Worm (Caenorhabditis elegans) whole organism, L3 larva: ENCODE measurements around the gene mop-25.1.

Source experiments
- R02D3.7 ChIP-seq: fragments of 150-350 bp; optimal IDR thresholded peaks from 2 replicates; lab custom pipeline; 2014; ENCODE audit warnings: missing biosample characterization, missing genetic modification characterization
- hmg-11 ChIP-seq: sonication (generic microtip); optimal IDR thresholded peaks from 2 replicates; lab custom pipeline; 2016; ENCODE audit warnings: missing genetic modification characterization, missing compliant biosample characterization
- ztf-4 ChIP-seq: fragments of 150-350 bp; optimal IDR thresholded peaks from 2 replicates; lab custom pipeline; 2014; ENCODE audit warnings: missing biosample characterization, missing genetic modification characterization

DNA sequence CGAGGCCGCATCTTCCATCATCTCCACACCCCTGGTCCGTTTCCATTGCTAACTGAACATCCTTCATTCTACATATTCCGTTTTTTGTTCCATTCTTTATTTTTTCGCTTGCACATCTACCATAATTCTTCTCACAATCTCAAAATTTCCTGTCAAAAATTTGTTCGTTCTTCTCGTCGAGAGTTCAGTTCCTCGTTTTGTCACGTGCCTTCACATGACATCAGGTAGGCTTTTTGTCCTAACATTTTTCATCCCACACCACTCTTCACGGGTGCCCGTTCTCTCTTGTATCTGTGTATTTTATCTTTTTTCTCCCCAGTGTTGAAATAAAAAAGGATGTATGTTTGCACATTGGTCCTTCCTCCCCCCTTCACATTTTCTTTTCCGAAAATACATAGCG lies 21.5 kb upstream of the mop-25.1 start:
- TF ChIP-seq ztf-4, result no peak
- no peak for TF ChIP-seq R02D3.7
- no peak for TF ChIP-seq hmg-11
